Comparison of ENCODE assay signal across 2 fruit fly cellular contexts in genomic region chrX:21017568-21017967, dm6.
TF ChIP-seq lines count a peak whose summit lies in the region.

No protein-coding gene starts in this region.

- TF ChIP-seq CTCF in S2 (optimal IDR thresholded peaks at IDR 0.05; lab: Kevin White, UChicago) = peak; percentile 43 to 67
- TF ChIP-seq CTCF in whole organism, embryonic (GFP tag; optimal IDR thresholded peaks at IDR 0.05; lab: Kevin White, UChicago) = peak; percentile 67

TF ChIP-seq in whole organism, embryonic, 481 proteins besides CTCF, POLR2A, EP300 and RAD21:
- TF ChIP-seq CG17385 (GFP tag; optimal IDR thresholded peaks at IDR 0.05; lab: Kevin White, UChicago) = no peak
- TF ChIP-seq CG6813 (GFP tag; optimal IDR thresholded peaks at IDR 0.05; lab: Kevin White, UChicago) = no peak
- no peak for TF ChIP-seq dati (GFP tag; IDR thresholded peaks at IDR 0.05; lab: Robert Waterston, UW)
- no peak for TF ChIP-seq Oaz (GFP tag; IDR thresholded peaks at IDR 0.05; lab: Robert Waterston, UW)
- TF ChIP-seq CG15696 (tag; optimal IDR thresholded peaks at IDR 0.05; lab: Kevin White, UChicago) = no peak
- TF ChIP-seq Hr3 (GFP tag; optimal IDR thresholded peaks at IDR 0.05; lab: Kevin White, UChicago) = no peak
- TF ChIP-seq Rx (GFP tag; IDR thresholded peaks at IDR 0.05; lab: Robert Waterston, UW) = no peak
- TF ChIP-seq Ets65A (GFP tag; lab: Kevin White, UChicago) = peak; percentile 82
- TF ChIP-seq C15 (GFP tag; IDR thresholded peaks at IDR 0.05; lab: Robert Waterston, UW) = no peak
- TF ChIP-seq sens (GFP tag; lab: Kevin White, UChicago) = peak; percentile 12
- TF ChIP-seq CG11398 (GFP tag; optimal IDR thresholded peaks at IDR 0.05; lab: Kevin White, UChicago) = no peak
- no peak for TF ChIP-seq CG31224 (GFP tag; IDR thresholded peaks at IDR 0.05; lab: Robert Waterston, UW)
- TF ChIP-seq CG1529 (GFP tag; optimal IDR thresholded peaks at IDR 0.05; lab: Kevin White, UChicago) = peak; percentile 8
- TF ChIP-seq ssp (GFP tag; IDR thresholded peaks at IDR 0.05; lab: Robert Waterston, UW) = no peak
- TF ChIP-seq az2 (GFP tag; optimal IDR thresholded peaks at IDR 0.05; lab: Kevin White, UChicago) = no peak
